Worm (Caenorhabditis elegans) whole organism, young adult: ENCODE measurements around the gene mrps-18B.

ENCODE experiments used
- B0035.1 ChIP-seq: sonication (generic microtip); optimal IDR thresholded peaks from 2 replicates; lab custom pipeline; 2016; ENCODE audit warnings: missing genetic modification characterization, mild to moderate bottlenecking, missing compliant biosample characterization, missing genotype, missing genetic modification reagents
- D2030.7 ChIP-seq: fragments of 200-800 bp; sonication (Bioruptor generic); IDR thresholded peaks from 2 replicates; pipeline ENCODE4 v1.3.6; 2022; ENCODE audit warnings: missing genetic modification reagents, missing genetic modification characterization, missing compliant biosample characterization
- F10E7.11 ChIP-seq: sonication (generic microtip); optimal IDR thresholded peaks from 2 replicates; lab custom pipeline; 2017; ENCODE audit warnings: mild to moderate bottlenecking, missing genetic modification characterization, moderate library complexity, missing compliant biosample characterization
- F22D6.2 ChIP-seq: sonication (generic microtip); optimal IDR thresholded peaks from 2 replicates; lab custom pipeline; 2016; ENCODE audit warnings: mild to moderate bottlenecking, missing genetic modification characterization, missing compliant biosample characterization
- F49E8.2 ChIP-seq: sonication (generic microtip); optimal IDR thresholded peaks from 3 replicates; lab custom pipeline; 2017; ENCODE audit warnings: missing genetic modification characterization, mild to moderate bottlenecking, missing compliant biosample characterization, antibody characterized with exemption, moderate library complexity; ENCODE audit not compliant: insufficient read depth
- F57A8.1 ChIP-seq: fragments of 200-800 bp; sonication (Bioruptor generic); optimal IDR thresholded peaks from 2 replicates; lab custom pipeline; 2018; ENCODE audit warnings: mild to moderate bottlenecking, missing genetic modification characterization, moderate library complexity, missing compliant biosample characterization
- K12H6.12 ChIP-seq: fragments of 200-800 bp; sonication (Bioruptor generic); optimal IDR thresholded peaks from 2 replicates; lab custom pipeline; 2018; ENCODE audit warnings: mild to moderate bottlenecking, missing genetic modification characterization, missing compliant biosample characterization
- T07F8.4 ChIP-seq: sonication (generic microtip); optimal IDR thresholded peaks from 2 replicates; lab custom pipeline; 2016; ENCODE audit warnings: mild to moderate bottlenecking, missing genetic modification characterization, moderate library complexity, missing compliant biosample characterization
- T26A5.8 ChIP-seq: sonication (generic microtip); optimal IDR thresholded peaks from 2 replicates; lab custom pipeline; 2016; ENCODE audit warnings: missing genetic modification characterization, missing compliant biosample characterization
- Y67H2A.10 ChIP-seq: fragments of 200-800 bp; sonication (Bioruptor generic); conservative IDR thresholded peaks from 2 replicates; pipeline ENCODE4 v1.3.6; 2022; ENCODE audit warnings: missing genetic modification reagents, missing genetic modification characterization, missing compliant biosample characterization
- aptf-2 ChIP-seq: fragments of 200-800 bp; sonication (Bioruptor generic); conservative IDR thresholded peaks from 2 replicates; pipeline ENCODE4 v1.3.6; 2022; ENCODE audit warnings: missing genetic modification reagents, missing genetic modification characterization, missing compliant biosample characterization
- atf-7 ChIP-seq: sonication (generic microtip); optimal IDR thresholded peaks from 2 replicates; lab custom pipeline; 2017; ENCODE audit warnings: mild to moderate bottlenecking, missing genetic modification characterization, missing compliant biosample characterization
- athp-1 ChIP-seq: sonication (generic microtip); optimal IDR thresholded peaks from 2 replicates; lab custom pipeline; 2017; ENCODE audit warnings: mild to moderate bottlenecking, missing genetic modification characterization, missing compliant biosample characterization
- attf-6 ChIP-seq: fragments of 200-800 bp; sonication (Bioruptor generic); IDR thresholded peaks from 2 replicates; pipeline ENCODE4 v1.3.6; 2022; ENCODE audit warnings: missing genetic modification reagents, missing genetic modification characterization, missing compliant biosample characterization
- bed-1 ChIP-seq: fragments of 200-800 bp; sonication (Bioruptor generic); IDR thresholded peaks from 2 replicates; pipeline ENCODE4 v1.3.6; 2022; ENCODE audit warnings: missing genetic modification reagents, missing genetic modification characterization, missing compliant biosample characterization
- bed-2 ChIP-seq: fragments of 200-800 bp; sonication (Bioruptor generic); IDR thresholded peaks from 2 replicates; pipeline ENCODE4 v1.3.6; 2022; ENCODE audit warnings: missing genetic modification reagents, missing genetic modification characterization, missing compliant biosample characterization
- cebp-1 ChIP-seq, 2 experiments: fragments of 200-800 bp in 1 of 2; sonication (Bioruptor generic) in 1 of 2; sonication (generic microtip) in 1 of 2; IDR thresholded peaks in 1 of 2; optimal IDR thresholded peaks in 1 of 2; 2 replicates each; pipeline versions ENCODE4 v1.3.6 to Lab custom; 2017 to 2022; ENCODE audit warnings: missing compliant biosample characterization in 2 of 2, missing genetic modification characterization in 2 of 2, mild to moderate bottlenecking in 1 of 2, missing genetic modification reagents in 1 of 2, moderate library complexity in 1 of 2
- ceh-100 ChIP-seq: fragments of 200-800 bp; sonication (Bioruptor generic); IDR thresholded peaks from 2 replicates; pipeline ENCODE4 v1.3.6; 2022; ENCODE audit warnings: missing genetic modification reagents, missing genetic modification characterization, missing compliant biosample characterization
- ceh-27 ChIP-seq: fragments of 200-800 bp; sonication (Bioruptor generic); optimal IDR thresholded peaks from 2 replicates; lab custom pipeline; 2018; ENCODE audit warnings: mild to moderate bottlenecking, missing genetic modification characterization, moderate library complexity, missing compliant biosample characterization
- efl-1 ChIP-seq: fragments of 150-350 bp; optimal IDR thresholded peaks from 2 replicates; lab custom pipeline; 2014; ENCODE audit warnings: missing biosample characterization, missing genetic modification reagents, missing genetic modification characterization
- egrh-3 ChIP-seq: fragments of 200-800 bp; sonication (Bioruptor generic); IDR thresholded peaks from 2 replicates; pipeline ENCODE4 v1.3.6; 2022; ENCODE audit warnings: missing genetic modification reagents, missing genetic modification characterization, missing compliant biosample characterization
- ekl-4 ChIP-seq: fragments of 200-800 bp; sonication (Bioruptor generic); IDR thresholded peaks from 2 replicates; pipeline ENCODE4 v1.3.6; 2022; ENCODE audit warnings: missing genetic modification reagents, missing genetic modification characterization, missing compliant biosample characterization
- fkh-3 ChIP-seq: sonication (generic microtip); optimal IDR thresholded peaks from 2 replicates; lab custom pipeline; 2016; ENCODE audit warnings: mild to moderate bottlenecking, missing genetic modification characterization, missing compliant biosample characterization
- hmg-1.2 ChIP-seq: fragments of 200-800 bp; sonication (Bioruptor generic); IDR thresholded peaks from 2 replicates; pipeline ENCODE4 v1.3.6; 2022; ENCODE audit warnings: missing genetic modification reagents, missing genetic modification characterization, missing compliant biosample characterization
- hsf-1 ChIP-seq: fragments of 200-800 bp; sonication (Bioruptor generic); IDR thresholded peaks from 2 replicates; pipeline ENCODE4 v1.3.6; 2022; ENCODE audit warnings: missing genetic modification reagents, missing genetic modification characterization, missing compliant biosample characterization
- let-526 ChIP-seq: fragments of 200-800 bp; sonication (Bioruptor generic); IDR thresholded peaks from 2 replicates; pipeline ENCODE4 v1.3.6; 2022; ENCODE audit warnings: missing genetic modification reagents, missing genetic modification characterization, missing compliant biosample characterization
- let-607 ChIP-seq, 2 experiments: fragments of 200-800 bp in 1 of 2; sonication (Bioruptor generic) in 1 of 2; sonication (generic microtip) in 1 of 2; optimal IDR thresholded peaks; 2 replicates each; lab custom pipeline; 2016 to 2018; ENCODE audit warnings: mild to moderate bottlenecking in 2 of 2, missing compliant biosample characterization in 2 of 2, missing genetic modification characterization in 2 of 2, moderate library complexity in 2 of 2, missing genotype in 1 of 2
- lin-35 ChIP-seq, 3 experiments: fragments of 150-350 bp in 2 of 3; sonication (generic microtip) in 1 of 3; optimal IDR thresholded peaks; 2 replicates each; lab custom pipeline; 2014 to 2018; ENCODE audit warnings: missing biosample characterization in 3 of 3, missing genetic modification characterization in 3 of 3, missing genetic modification reagents in 3 of 3
- lin-54 ChIP-seq: fragments of 200-800 bp; sonication (Bioruptor generic); optimal IDR thresholded peaks from 2 replicates; lab custom pipeline; 2018; ENCODE audit warnings: mild to moderate bottlenecking, missing genetic modification characterization, missing compliant biosample characterization
- lir-1 ChIP-seq: fragments of 200-800 bp; sonication (Bioruptor generic); conservative IDR thresholded peaks from 2 replicates; pipeline ENCODE4 v1.3.6; 2022; ENCODE audit warnings: missing genetic modification reagents, missing genetic modification characterization, missing compliant biosample characterization
- lsl-1 ChIP-seq: fragments of 200-800 bp; sonication (Bioruptor generic); optimal IDR thresholded peaks from 2 replicates; lab custom pipeline; 2018; ENCODE audit warnings: mild to moderate bottlenecking, missing genetic modification characterization, moderate library complexity, missing compliant biosample characterization
- madf-8 ChIP-seq: fragments of 200-800 bp; sonication (Bioruptor generic); conservative IDR thresholded peaks from 2 replicates; pipeline ENCODE4 v1.3.6; 2022; ENCODE audit warnings: missing genetic modification reagents, missing genetic modification characterization, missing compliant biosample characterization
- mcd-1 ChIP-seq: fragments of 200-800 bp; sonication (Bioruptor generic); IDR thresholded peaks from 2 replicates; pipeline ENCODE4 v1.3.6; 2022; ENCODE audit warnings: missing genetic modification reagents, missing genetic modification characterization, missing compliant biosample characterization
- mel-28 ChIP-seq: sonication (generic microtip); optimal IDR thresholded peaks from 2 replicates; lab custom pipeline; 2016; ENCODE audit warnings: borderline replicate concordance, mild to moderate bottlenecking, missing genetic modification characterization, missing compliant biosample characterization
- nfya-1 ChIP-seq: sonication (generic microtip); optimal IDR thresholded peaks from 2 replicates; lab custom pipeline; 2017; ENCODE audit warnings: antibody characterized with exemption, missing compliant biosample characterization, missing genetic modification characterization, borderline replicate concordance; ENCODE audit not compliant: insufficient read depth
- nfya-2 ChIP-seq: fragments of 200-800 bp; sonication (Bioruptor generic); IDR thresholded peaks from 2 replicates; pipeline ENCODE4 v1.3.6; 2022; ENCODE audit warnings: missing genetic modification reagents, missing genetic modification characterization, missing compliant biosample characterization
- nhr-179 ChIP-seq: sonication (generic microtip); optimal IDR thresholded peaks from 2 replicates; lab custom pipeline; 2016; ENCODE audit warnings: mild to moderate bottlenecking, missing genetic modification characterization, missing compliant biosample characterization
- nhr-27 ChIP-seq: fragments of 200-800 bp; sonication (Bioruptor generic); optimal IDR thresholded peaks from 2 replicates; lab custom pipeline; 2018; ENCODE audit warnings: mild to moderate bottlenecking, missing genetic modification characterization, moderate library complexity, missing compliant biosample characterization
- nhr-90 ChIP-seq: sonication (generic microtip); optimal IDR thresholded peaks from 2 replicates; lab custom pipeline; 2016; ENCODE audit warnings: missing genotype, mild to moderate bottlenecking, missing genetic modification characterization, missing compliant biosample characterization
- pbrm-1 ChIP-seq: fragments of 200-800 bp; sonication (Bioruptor generic); IDR thresholded peaks from 2 replicates; pipeline ENCODE4 v1.3.6; 2022; ENCODE audit warnings: missing genetic modification reagents, missing genetic modification characterization, missing compliant biosample characterization
- sea-2 ChIP-seq: fragments of 200-800 bp; sonication (Bioruptor generic); IDR thresholded peaks from 2 replicates; pipeline ENCODE4 v1.3.6; 2022; ENCODE audit warnings: missing genetic modification characterization, missing compliant biosample characterization
- snpc-4 ChIP-seq, 5 experiments: fragments of 150-350 bp in 1 of 5; sonication (generic microtip) in 4 of 5; optimal IDR thresholded peaks; 2 replicates each; lab custom pipeline; 2014 to 2018; ENCODE audit warnings: missing genetic modification characterization in 5 of 5, missing biosample characterization in 3 of 5, antibody characterized with exemption in 2 of 5, mild to moderate bottlenecking in 2 of 5, missing compliant biosample characterization in 2 of 5, missing genotype in 2 of 5, moderate library complexity in 2 of 5, missing genetic modification reagents in 1 of 5
- tbx-9 ChIP-seq: sonication (generic microtip); optimal IDR thresholded peaks from 2 replicates; lab custom pipeline; 2016; ENCODE audit warnings: borderline replicate concordance, missing genetic modification characterization, inconsistent platforms, missing compliant biosample characterization
- ztf-18 ChIP-seq: sonication (generic microtip); optimal IDR thresholded peaks from 2 replicates; lab custom pipeline; 2016; ENCODE audit warnings: missing genotype, mild to moderate bottlenecking, missing genetic modification characterization, missing compliant biosample characterization
- ztf-25 ChIP-seq: fragments of 200-800 bp; sonication (Bioruptor generic); IDR thresholded peaks from 2 replicates; pipeline ENCODE4 v1.3.6; 2022; ENCODE audit warnings: missing genetic modification reagents, missing genetic modification characterization, missing compliant biosample characterization
- ztf-26 ChIP-seq: sonication (generic microtip); optimal IDR thresholded peaks from 2 replicates; lab custom pipeline; 2017; ENCODE audit warnings: missing genetic modification characterization, missing compliant biosample characterization
- ztf-6 ChIP-seq: fragments of 200-800 bp; sonication (Bioruptor generic); IDR thresholded peaks from 2 replicates; pipeline ENCODE4 v1.3.6; 2022; ENCODE audit warnings: missing genetic modification reagents, missing genetic modification characterization, missing compliant biosample characterization

mrps-18B gene

DNA sequence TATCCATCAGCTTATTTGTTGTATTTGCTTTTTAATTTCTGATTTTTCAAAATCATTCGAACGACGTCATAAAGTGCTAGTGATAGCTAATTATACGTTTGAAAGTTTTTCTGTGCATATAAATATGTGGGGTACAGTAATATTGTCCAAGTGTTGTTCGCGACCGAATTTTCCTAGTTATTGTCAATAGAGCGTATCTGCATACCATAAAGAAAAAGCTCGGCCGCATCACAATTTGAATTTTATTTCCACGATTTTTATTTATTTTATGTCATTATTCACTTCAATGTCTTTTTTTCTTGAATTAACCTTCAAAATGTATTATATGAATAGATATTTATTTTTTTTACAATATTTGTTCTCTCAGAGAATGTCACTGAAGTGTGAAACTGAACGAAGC, 8.7 kb upstream of the mrps-18B start, which contains the start of gene rnh-2 (continued):
- TF ChIP-seq lir-1 (GFP tag; lab: Robert Waterston, UW) (0 out of 2 replicates have a peak, but pooled peaks have one; percentile 36), lin-35 (GFP tag; optimal IDR thresholded peaks at IDR 0.05; lab: Kevin White, UChicago) (peak in 1 of 3 experiments; percentile 58), lin-54 (GFP tag; lab: Kevin White, UChicago) (peak; percentile 76), T26A5.8 (tag; lab: Kevin White, UChicago) (no peak), fkh-3 (tag; lab: Kevin White, UChicago) (no peak), Y67H2A.10 (peak; percentile 44; the same call in 1 of the 2 replicates), K12H6.12 (peak; percentile 1), nhr-90 (tag; lab: Kevin White, UChicago) (no peak), hmg-1.2 (GFP tag; lab: Robert Waterston, UW) (peak; percentile 60), pbrm-1 (peak; percentile 67), sea-2 (no peak), nhr-27 (tag; lab: Kevin White, UChicago) (no peak), athp-1 (peak; percentile 71), D2030.7 (GFP tag; lab: Robert Waterston, UW) (peak; percentile 62), ztf-6 (GFP tag; lab: Robert Waterston, UW) (no peak), ztf-18 (tag; lab: Kevin White, UChicago) (peak; percentile 57), ceh-100 (no peak), bed-1 (GFP tag; lab: Robert Waterston, UW) (no peak), F57A8.1 (GFP tag; lab: Kevin White, UChicago) (no peak), mel-28 (tag; lab: Kevin White, UChicago) (no peak), ceh-27 (GFP tag; lab: Kevin White, UChicago) (peak; percentile 63), tbx-9 (tag; lab: Kevin White, UChicago) (no peak), egrh-3 (GFP tag; lab: Robert Waterston, UW) (no peak), snpc-4 (GFP tag; optimal IDR thresholded peaks at IDR 0.05; lab: Kevin White, UChicago) (no peak), snpc-4 (tag; optimal IDR thresholded peaks at IDR 0.05; lab: Kevin White, UChicago) (peak in 2 of 4 experiments; percentile 57 to 68), attf-6 (no peak), B0035.1 (tag; lab: Kevin White, UChicago) (no peak), nfya-2 (GFP tag; lab: Robert Waterston, UW) (no peak), aptf-2 (GFP tag; lab: Robert Waterston, UW) (0 out of 2 replicates have a peak, but pooled peaks have one; percentile 34), ekl-4 (GFP tag; lab: Robert Waterston, UW) (no peak), let-526 (GFP tag; lab: Robert Waterston, UW) (no peak), let-607 (tag; optimal IDR thresholded peaks at IDR 0.05; lab: Kevin White, UChicago) (no peak), ztf-25 (GFP tag; lab: Robert Waterston, UW) (peak; percentile 72; the same call in 1 of the 2 replicates), ztf-26 (tag; lab: Kevin White, UChicago) (no peak), efl-1 (GFP tag; lab: Kevin White, UChicago) (peak; percentile 37), F22D6.2 (tag; lab: Kevin White, UChicago) (no peak), atf-7 (no peak)

DNA sequence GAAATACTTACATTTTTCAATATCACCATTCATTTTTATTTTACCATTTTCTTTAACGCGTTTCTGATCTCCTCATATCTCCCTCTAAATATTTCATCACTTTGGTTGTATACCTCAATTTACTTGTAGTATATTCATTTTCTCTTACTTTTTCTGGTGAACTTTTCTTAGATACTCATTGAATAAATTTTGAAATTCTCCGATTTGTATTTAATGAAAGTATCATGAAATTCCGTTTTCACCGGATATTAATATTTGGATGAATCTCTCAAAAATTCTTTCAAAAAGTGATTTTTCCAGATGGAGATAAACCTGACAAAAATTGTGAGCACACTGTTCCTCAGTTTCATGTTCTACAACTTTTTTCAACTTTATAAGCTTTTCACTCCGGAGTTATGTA, 7.3 kb upstream of the mrps-18B start, which contains the start of gene T13H5.8:
T13H5.8 (plus strand) TSS at position 301 of the 400 bp plus-strand sequence.
- no peak for TF ChIP-seq nfya-1 (tag; lab: Kevin White, UChicago)
- TF ChIP-seq hsf-1 (GFP tag; lab: Robert Waterston, UW), result no peak
- no peak for TF ChIP-seq ceh-100
- TF ChIP-seq lsl-1 (GFP tag; lab: Kevin White, UChicago), result no peak
- TF ChIP-seq ztf-25 (GFP tag; lab: Robert Waterston, UW), result no peak
- no peak for TF ChIP-seq D2030.7 (GFP tag; lab: Robert Waterston, UW)
- TF ChIP-seq bed-2 (GFP tag; lab: Robert Waterston, UW), result no peak
- no peak for TF ChIP-seq mcd-1 (GFP tag; lab: Robert Waterston, UW)
- no peak for TF ChIP-seq nhr-90 (tag; lab: Kevin White, UChicago)
- TF ChIP-seq F49E8.2, result no peak
- no peak for TF ChIP-seq T07F8.4 (tag; lab: Kevin White, UChicago)
- TF ChIP-seq madf-8 (GFP tag; lab: Robert Waterston, UW), result no peak
- no peak for TF ChIP-seq atf-7
- TF ChIP-seq nhr-179 (tag; lab: Kevin White, UChicago), result no peak
- no peak for TF ChIP-seq F10E7.11 (tag; lab: Kevin White, UChicago)
- no peak for TF ChIP-seq cebp-1 (GFP tag; IDR thresholded peaks at IDR 0.05; lab: Robert Waterston, UW)
- no peak for TF ChIP-seq cebp-1 (tag; optimal IDR thresholded peaks at IDR 0.05; lab: Kevin White, UChicago)
